Fruit fly (Drosophila melanogaster) whole organism, prepupa: ENCODE data around the gene rk.

Experiments used
- Blimp-1 ChIP-seq: fragments of 200-800 bp; sonication (Bioruptor generic); optimal IDR thresholded peaks from 3 replicates; lab custom pipeline; 2017; ENCODE audit warnings: missing biosample characterization, missing genetic modification characterization, mild to moderate bottlenecking, moderate library complexity, missing genetic modification reagents
- Hr4 ChIP-seq: fragments of 200-800 bp; sonication (Bioruptor generic); optimal IDR thresholded peaks from 3 replicates; lab custom pipeline; 2016; ENCODE audit warnings: missing biosample characterization, missing genetic modification characterization
- Met ChIP-seq: fragments of 200-800 bp; sonication (Bioruptor generic); optimal IDR thresholded peaks from 3 replicates; lab custom pipeline; 2016; ENCODE audit warnings: missing biosample characterization, missing genetic modification characterization
- vri ChIP-seq: fragments of 200-800 bp; sonication (Bioruptor generic); optimal IDR thresholded peaks from 3 replicates; lab custom pipeline; 2016; ENCODE audit warnings: missing biosample characterization, mild to moderate bottlenecking, missing genetic modification characterization

DNA sequence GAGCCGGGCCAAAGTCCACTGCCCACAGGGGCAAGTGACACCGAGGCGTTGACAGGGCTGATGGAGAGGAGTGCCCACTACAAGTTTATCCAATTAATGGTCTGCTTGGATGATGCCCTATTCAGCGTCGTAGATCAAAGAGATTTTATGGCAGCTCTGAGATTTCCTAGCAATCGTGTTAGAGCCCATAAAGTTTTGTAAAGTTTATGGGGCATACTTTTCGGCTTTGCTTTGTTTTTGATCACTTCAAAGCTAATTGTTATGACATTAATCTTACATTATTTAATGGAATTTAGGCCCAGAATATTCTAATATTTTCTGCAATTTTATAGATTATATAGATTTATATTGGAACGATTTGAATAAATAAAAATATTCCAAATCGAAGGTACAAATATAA, 40.6 kb downstream of the rk start:
- TF ChIP-seq Hr4 (GFP tag; lab: Kevin White, UChicago) (no peak), vri (GFP tag; lab: Kevin White, UChicago) (no peak), Met (GFP tag; lab: Kevin White, UChicago) (no peak), Blimp-1 (GFP tag; lab: Kevin White, UChicago) (no peak)
